Fruit fly (Drosophila melanogaster): ENCODE measurements around the gene NimB4.

dm6 chr2L:13977073-13977472 is 7.3 kb upstream of the NimB4 start, which contains the start of gene Cyp28a5:
- TF ChIP-seq h (optimal IDR thresholded peaks at IDR 0.05) (no peak), psq (optimal IDR thresholded peaks at IDR 0.05) (no peak), insv (optimal IDR thresholded peaks at IDR 0.05) (no peak), Sin3A (optimal IDR thresholded peaks at IDR 0.05) (no peak), Myc (optimal IDR thresholded peaks at IDR 0.05) (no peak)
